Worm (Caenorhabditis elegans) whole organism, mixed stage, embryonic: Measurements from ENCODE around the gene trm-1.

Source experiments
- blmp-1 ChIP-seq: fragments of 150-350 bp; optimal IDR thresholded peaks from 2 replicates; lab custom pipeline; 2014; ENCODE audit warnings: missing biosample characterization, missing genetic modification characterization
- ceh-43 ChIP-seq: fragments of 200-800 bp; sonication (Bioruptor generic); optimal IDR thresholded peaks from 2 replicates; lab custom pipeline; 2018; ENCODE audit warnings: mild to moderate bottlenecking, missing genetic modification characterization, moderate library complexity, missing compliant biosample characterization
- ceh-83 ChIP-seq: fragments of 200-800 bp; sonication (Bioruptor generic); optimal IDR thresholded peaks from 2 replicates; lab custom pipeline; 2018; ENCODE audit warnings: mild to moderate bottlenecking, missing genetic modification characterization, missing compliant biosample characterization
- ces-1 ChIP-seq: fragments of 150-350 bp; optimal IDR thresholded peaks from 2 replicates; lab custom pipeline; 2014; ENCODE audit warnings: missing biosample characterization, missing genetic modification reagents, missing genetic modification characterization
- cnd-1 ChIP-seq: fragments of 200-800 bp; sonication (Bioruptor generic); optimal IDR thresholded peaks from 2 replicates; lab custom pipeline; 2018; ENCODE audit warnings: mild to moderate bottlenecking, missing genetic modification characterization, missing compliant biosample characterization
- elt-1 ChIP-seq: sonication (generic microtip); optimal IDR thresholded peaks from 2 replicates; lab custom pipeline; 2017; ENCODE audit warnings: missing genetic modification characterization, mild to moderate bottlenecking, missing compliant biosample characterization, antibody characterized with exemption, moderate library complexity, borderline replicate concordance; ENCODE audit not compliant: insufficient read depth
- elt-3 ChIP-seq: fragments of 150-350 bp; optimal IDR thresholded peaks from 2 replicates; lab custom pipeline; 2014; ENCODE audit warnings: missing biosample characterization, missing genetic modification characterization
- flh-1 ChIP-seq: fragments of 200-800 bp; sonication (Bioruptor generic); optimal IDR thresholded peaks from 2 replicates; lab custom pipeline; 2018; ENCODE audit warnings: mild to moderate bottlenecking, missing genetic modification characterization, moderate library complexity, missing compliant biosample characterization
- ham-2 ChIP-seq: fragments of 200-800 bp; sonication (Bioruptor generic); optimal IDR thresholded peaks from 2 replicates; lab custom pipeline; 2018; ENCODE audit warnings: mild to moderate bottlenecking, missing genetic modification characterization, missing compliant biosample characterization
- hlh-1 ChIP-seq: fragments of 150-350 bp; optimal IDR thresholded peaks from 2 replicates; lab custom pipeline; 2014; ENCODE audit warnings: missing biosample characterization, missing genetic modification reagents, missing genetic modification characterization
- lin-13 ChIP-seq: fragments of 150-350 bp; optimal IDR thresholded peaks from 2 replicates; lab custom pipeline; 2014; ENCODE audit warnings: missing biosample characterization, missing genetic modification characterization
- lin-32 ChIP-seq: fragments of 200-800 bp; sonication (Bioruptor generic); optimal IDR thresholded peaks from 2 replicates; lab custom pipeline; 2018; ENCODE audit warnings: mild to moderate bottlenecking, missing genetic modification characterization, missing compliant biosample characterization
- lsy-2 ChIP-seq: fragments of 150-350 bp; optimal IDR thresholded peaks from 2 replicates; lab custom pipeline; 2014; ENCODE audit warnings: missing biosample characterization, missing genetic modification characterization
- mab-5 ChIP-seq: fragments of 150-350 bp; optimal IDR thresholded peaks from 2 replicates; lab custom pipeline; 2014; ENCODE audit warnings: missing biosample characterization, missing genetic modification characterization
- mep-1 ChIP-seq: fragments of 150-350 bp; optimal IDR thresholded peaks from 2 replicates; lab custom pipeline; 2017; ENCODE audit warnings: missing biosample characterization, missing genetic modification reagents, missing genetic modification characterization, inconsistent platforms
- mls-2 ChIP-seq: sonication (generic microtip); optimal IDR thresholded peaks from 2 replicates; lab custom pipeline; 2016; ENCODE audit warnings: mild to moderate bottlenecking, missing genetic modification characterization, moderate library complexity, missing compliant biosample characterization
- nhr-12 ChIP-seq: fragments of 150-350 bp; optimal IDR thresholded peaks from 2 replicates; lab custom pipeline; 2014; ENCODE audit warnings: missing biosample characterization, missing genetic modification characterization
- nhr-237 ChIP-seq: fragments of 150-350 bp; optimal IDR thresholded peaks from 2 replicates; lab custom pipeline; 2014; ENCODE audit warnings: missing biosample characterization, missing genetic modification characterization
- nhr-28 ChIP-seq: fragments of 150-350 bp; optimal IDR thresholded peaks from 2 replicates; lab custom pipeline; 2014; ENCODE audit warnings: missing biosample characterization, missing genetic modification characterization
- pha-4 ChIP-seq: fragments of 150-350 bp; optimal IDR thresholded peaks from 2 replicates; lab custom pipeline; 2018; ENCODE audit warnings: missing biosample characterization, missing genetic modification reagents, missing genetic modification characterization
- sem-2 ChIP-seq: fragments of 200-800 bp; sonication (Bioruptor generic); optimal IDR thresholded peaks from 2 replicates; lab custom pipeline; 2018; ENCODE audit warnings: mild to moderate bottlenecking, missing genetic modification characterization, missing compliant biosample characterization
- sptf-1 ChIP-seq: sonication (generic microtip); optimal IDR thresholded peaks from 2 replicates; lab custom pipeline; 2017; ENCODE audit warnings: mild to moderate bottlenecking, missing genetic modification characterization, moderate library complexity, missing compliant biosample characterization
- tbx-8 ChIP-seq: fragments of 200-800 bp; sonication (Bioruptor generic); optimal IDR thresholded peaks from 2 replicates; lab custom pipeline; 2018; ENCODE audit warnings: mild to moderate bottlenecking, missing genetic modification characterization, moderate library complexity, missing compliant biosample characterization
- unc-39 ChIP-seq: fragments of 150-350 bp; optimal IDR thresholded peaks from 2 replicates; lab custom pipeline; 2014; ENCODE audit warnings: missing biosample characterization, missing genetic modification characterization
- unc-62 ChIP-seq: fragments of 150-350 bp; optimal IDR thresholded peaks from 2 replicates; lab custom pipeline; 2014; ENCODE audit warnings: missing biosample characterization, missing genetic modification reagents, missing genetic modification characterization
- zip-8 ChIP-seq: fragments of 150-350 bp; optimal IDR thresholded peaks from 2 replicates; lab custom pipeline; 2014; ENCODE audit warnings: missing biosample characterization, missing genetic modification characterization

The trm-1 gene

ce11 chrV:14182860-14183259 is 2.6 kb downstream of the trm-1 start, which contains the start of gene cest-2.3:
cest-2.3 (minus strand) TSS chrV:14182960.
- no peak for TF ChIP-seq mab-5 (tag; lab: Kevin White, UChicago)
- TF ChIP-seq pha-4 (tag; lab: Kevin White, UChicago), result no peak
- TF ChIP-seq blmp-1 (tag; lab: Kevin White, UChicago), result no peak
- no peak for TF ChIP-seq mls-2 (tag; lab: Kevin White, UChicago)
- no peak for TF ChIP-seq mep-1 (tag; lab: Kevin White, UChicago)
- no peak for TF ChIP-seq lsy-2 (tag; lab: Kevin White, UChicago)
- no peak for TF ChIP-seq sem-2 (GFP tag; lab: Kevin White, UChicago)
- TF ChIP-seq hlh-1 (tag; lab: Kevin White, UChicago), result no peak
- no peak for TF ChIP-seq flh-1 (GFP tag; lab: Kevin White, UChicago)
- TF ChIP-seq cnd-1 (tag; lab: Kevin White, UChicago), result no peak
- TF ChIP-seq elt-1 (tag; lab: Kevin White, UChicago), result no peak
- TF ChIP-seq ceh-43 (GFP tag; lab: Kevin White, UChicago), result no peak
- TF ChIP-seq unc-39 (tag; lab: Kevin White, UChicago), result no peak
- TF ChIP-seq nhr-237 (tag; lab: Kevin White, UChicago), result no peak
- TF ChIP-seq sptf-1 (tag; lab: Kevin White, UChicago), result no peak
- TF ChIP-seq elt-3 (tag; lab: Kevin White, UChicago), result no peak
- TF ChIP-seq ceh-83, result no peak
- no peak for TF ChIP-seq ham-2 (GFP tag; lab: Kevin White, UChicago)
- TF ChIP-seq nhr-12 (tag; lab: Kevin White, UChicago), result no peak

- TF ChIP-seq mls-2 (tag; lab: Kevin White, UChicago) (no peak), elt-3 (tag; lab: Kevin White, UChicago) (no peak), unc-39 (tag; lab: Kevin White, UChicago) (no peak), nhr-237 (tag; lab: Kevin White, UChicago) (no peak), ceh-83 (no peak), zip-8 (tag; lab: Kevin White, UChicago) (no peak), hlh-1 (tag; lab: Kevin White, UChicago) (no peak), ham-2 (GFP tag; lab: Kevin White, UChicago) (no peak), nhr-28 (no peak), elt-1 (tag; lab: Kevin White, UChicago) (no peak), sptf-1 (tag; lab: Kevin White, UChicago) (no peak), pha-4 (tag; lab: Kevin White, UChicago) (no peak), lin-32 (GFP tag; lab: Kevin White, UChicago) (no peak), mep-1 (tag; lab: Kevin White, UChicago) (no peak), ces-1 (GFP tag; lab: Kevin White, UChicago) (no peak), sem-2 (GFP tag; lab: Kevin White, UChicago) (no peak), tbx-8 (GFP tag; lab: Kevin White, UChicago) (no peak), nhr-12 (tag; lab: Kevin White, UChicago) (no peak), lin-13 (tag; lab: Kevin White, UChicago) (no peak)
These were observed 5.5 kb downstream of the trm-1 start, which contains the start of gene ZC376.8 for ce11 chrV:14179947-14180346. ZC376.8 (plus strand) TSS chrV:14180247.

ce11 chrV:14177657-14178129 is 7.7 kb downstream of the trm-1 start, which contains the start of gene ceh-74:
ceh-74 (plus strand) TSS chrV:14178079.
- TF ChIP-seq nhr-237 (tag; lab: Kevin White, UChicago) (no peak), mep-1 (tag; lab: Kevin White, UChicago) (peak; percentile 32), mab-5 (tag; lab: Kevin White, UChicago) (no peak)

- TF ChIP-seq unc-62 (GFP tag; lab: Kevin White, UChicago) (no peak), ham-2 (GFP tag; lab: Kevin White, UChicago) (no peak), nhr-237 (tag; lab: Kevin White, UChicago) (no peak), flh-1 (GFP tag; lab: Kevin White, UChicago) (no peak), ceh-43 (GFP tag; lab: Kevin White, UChicago) (no peak), lsy-2 (tag; lab: Kevin White, UChicago) (no peak)
These were observed 8.8 kb downstream of the trm-1 start for ce11 chrV:14176572-14176971.

ce11 chrV:14175216-14175615 is 10.2 kb downstream of the trm-1 start, which contains the start of gene cest-2.2:
cest-2.2 (minus strand) TSS chrV:14175355.
- TF ChIP-seq zip-8 (tag; lab: Kevin White, UChicago) (peak; percentile 85), lin-32 (GFP tag; lab: Kevin White, UChicago) (no peak)
